Fruit fly (Drosophila melanogaster): ENCODE measurements around the gene CG15876.
A peak's percentile ranks its signal among the peaks of the same experiment; 100 is the strongest.

DNA sequence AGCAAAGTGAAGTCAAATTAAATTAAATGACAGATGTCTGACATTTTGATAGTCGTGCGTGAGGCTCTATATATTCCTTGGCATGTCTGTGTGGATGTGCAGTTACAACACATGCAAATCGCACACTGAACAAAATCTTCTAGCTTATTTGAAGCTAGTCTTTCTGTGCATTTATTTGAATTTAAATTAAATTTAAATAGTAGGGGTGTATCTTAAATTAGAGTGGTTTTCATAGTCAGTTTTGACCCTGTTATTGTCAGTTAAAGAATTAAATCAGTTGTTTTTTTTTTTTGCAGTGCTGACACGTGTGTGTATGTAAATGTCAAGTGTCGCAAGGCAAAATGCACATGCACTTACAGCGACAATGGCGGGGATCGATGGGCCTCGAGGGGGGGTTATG, 15.6 kb downstream of the CG15876 start:
- TF ChIP-seq Ets98B (GFP tag; IDR thresholded peaks at IDR 0.05) (no peak), EcR (GFP tag; optimal IDR thresholded peaks at IDR 0.05) (no peak), rn (GFP tag; IDR thresholded peaks at IDR 0.05) (no peak), Pif1A (GFP tag; optimal IDR thresholded peaks at IDR 0.05) (peak; percentile 19), CG10348 (GFP tag; IDR thresholded peaks at IDR 0.05) (no peak), CG17806 (tag; optimal IDR thresholded peaks at IDR 0.05) (no peak), CG13204 (GFP tag; optimal IDR thresholded peaks at IDR 0.05) (no peak), D1 (tag; optimal IDR thresholded peaks at IDR 0.05) (no peak), CG4496 (GFP tag; IDR thresholded peaks at IDR 0.05) (peak; percentile 53; the same call in 1 of the 3 replicates), fd96Ca (GFP tag; IDR thresholded peaks at IDR 0.05) (no peak), CG8301 (tag; optimal IDR thresholded peaks at IDR 0.05) (peak; percentile 41)
